Worm (Caenorhabditis elegans): ENCODE results near the gene C05C8.8.

- TF ChIP-seq F33H1.4 (GFP tag; IDR thresholded peaks at IDR 0.05) (no peak), die-1 (tag; optimal IDR thresholded peaks at IDR 0.05) (no peak), dpl-1 (GFP tag; optimal IDR thresholded peaks at IDR 0.05) (no peak), snpc-4 (GFP tag; optimal IDR thresholded peaks at IDR 0.05) (no peak), snpc-4 (tag; optimal IDR thresholded peaks at IDR 0.05) (no peak), somi-1 (GFP tag; optimal IDR thresholded peaks at IDR 0.05) (no peak), madf-3 (GFP tag; IDR thresholded peaks at IDR 0.05) (no peak), unc-62 (GFP tag; optimal IDR thresholded peaks at IDR 0.05) (no peak), lin-40 (tag; optimal IDR thresholded peaks at IDR 0.05) (no peak), ceh-100 (GFP tag; IDR thresholded peaks at IDR 0.05) (no peak), F52B5.7 (tag; optimal IDR thresholded peaks at IDR 0.05) (no peak), C17E4.6 (GFP tag; IDR thresholded peaks at IDR 0.05) (no peak), ztf-26 (tag; optimal IDR thresholded peaks at IDR 0.05) (no peak), nfya-1 (tag; optimal IDR thresholded peaks at IDR 0.05; ENCODE audit: borderline replicate concordance, insufficient read depth) (no peak)
Observed at ce11 chrV:7218988-7219387, 36.0 kb downstream of the C05C8.8 start, which contains the start of gene C13F10.5.

All from whole organism, young adult.